Fruit fly (Drosophila melanogaster) whole organism, wandering third instar larva: ENCODE results near the gene CycT.

Experiments used
- Abd-B ChIP-seq: fragments of >200 bp; optimal IDR thresholded peaks from 2 replicates; lab custom pipeline; 2017; ENCODE audit warnings: missing biosample characterization, missing genetic modification characterization
- CG32264 ChIP-seq: fragments of 200-800 bp; sonication (Bioruptor generic); optimal IDR thresholded peaks from 2 replicates; lab custom pipeline; 2016; ENCODE audit warnings: missing biosample characterization, missing genetic modification characterization
- CG9705 ChIP-seq: fragments of 200-800 bp; sonication (Bioruptor generic); optimal IDR thresholded peaks from 2 replicates; lab custom pipeline; 2018; ENCODE audit warnings: missing biosample characterization, mild to moderate bottlenecking, missing genetic modification characterization
- CrebA ChIP-seq: fragments of 200-800 bp; sonication (Bioruptor generic); optimal IDR thresholded peaks from 2 replicates; lab custom pipeline; 2016; ENCODE audit warnings: missing biosample characterization, mild to moderate bottlenecking, missing genetic modification characterization, borderline replicate concordance
- Dfd ChIP-seq: fragments of >200 bp; optimal IDR thresholded peaks from 2 replicates; lab custom pipeline; 2017; ENCODE audit warnings: missing biosample characterization, missing genetic modification characterization
- Dif ChIP-seq: fragments of 200-275, 200-300 bp; sonication (Bioruptor generic); optimal IDR thresholded peaks from 2 replicates; lab custom pipeline; 2018; ENCODE audit warnings: missing biosample characterization, missing genetic modification characterization; ENCODE audit not compliant: partially characterized antibody
- GATAd ChIP-seq: sonication (Bioruptor generic); optimal IDR thresholded peaks from 2 replicates; lab custom pipeline; 2016; ENCODE audit warnings: missing biosample characterization, missing genetic modification characterization
- HLH106 ChIP-seq: fragments of 200-800 bp; optimal IDR thresholded peaks from 3 replicates; lab custom pipeline; 2019; ENCODE audit warnings: missing biosample characterization, mild to moderate bottlenecking, missing genetic modification characterization, moderate library complexity
- Hnf4 ChIP-seq: fragments of 200-800 bp; sonication (Bioruptor generic); optimal IDR thresholded peaks from 2 replicates; lab custom pipeline; 2016; ENCODE audit warnings: missing biosample characterization, mild to moderate bottlenecking, missing genetic modification characterization
- Jra ChIP-seq: sonication (Bioruptor generic); optimal IDR thresholded peaks from 2 replicates; lab custom pipeline; 2016; ENCODE audit warnings: missing biosample characterization, missing genetic modification characterization
- Mio ChIP-seq: sonication (Bioruptor generic); optimal IDR thresholded peaks from 2 replicates; lab custom pipeline; 2016; ENCODE audit warnings: missing biosample characterization, missing genetic modification characterization
- Myc ChIP-seq: fragments of >200 bp; optimal IDR thresholded peaks from 2 replicates; lab custom pipeline; 2017
- N ChIP-seq: fragments of >200 bp; optimal IDR thresholded peaks from 2 replicates; lab custom pipeline; 2018; ENCODE audit warnings: missing biosample characterization, missing external identifiers, missing genetic modification characterization
- Rel ChIP-seq, 2 experiments: fragments of 200-800 bp; sonication (Bioruptor generic) in 1 of 2; optimal IDR thresholded peaks; 2 replicates in 1 of 2; 3 replicates in 1 of 2; lab custom pipeline; 2016 to 2019; ENCODE audit warnings: mild to moderate bottlenecking in 2 of 2, missing biosample characterization in 2 of 2, missing genetic modification characterization in 2 of 2, moderate library complexity in 1 of 2
- Sp1 ChIP-seq: fragments of 200-800 bp; sonication (Bioruptor generic); optimal IDR thresholded peaks from 3 replicates; lab custom pipeline; 2019; ENCODE audit warnings: missing biosample characterization, mild to moderate bottlenecking, missing genetic modification characterization, moderate library complexity
- Vsx2 ChIP-seq: fragments of 200-300, 225-300 bp; sonication (Bioruptor generic); optimal IDR thresholded peaks from 2 replicates; lab custom pipeline; 2018; ENCODE audit warnings: missing biosample characterization, missing genetic modification characterization; ENCODE audit not compliant: partially characterized antibody
- brk ChIP-seq: fragments of 200-800 bp; sonication (Bioruptor generic); optimal IDR thresholded peaks from 2 replicates; lab custom pipeline; 2016; ENCODE audit warnings: missing biosample characterization, mild to moderate bottlenecking, missing genetic modification characterization
- dl ChIP-seq, 2 experiments: fragments of 175-275, 200-275 bp in 1 of 2; fragments of 200-275 bp in 1 of 2; sonication (Bioruptor generic); optimal IDR thresholded peaks; lab custom pipeline; 2018; ENCODE audit warnings: mild to moderate bottlenecking in 2 of 2, missing biosample characterization in 2 of 2, missing genetic modification characterization in 2 of 2, moderate library complexity in 2 of 2; ENCODE audit not compliant: partially characterized antibody in 2 of 2, insufficient read depth in 1 of 2
- ey ChIP-seq: fragments of 200-800 bp; sonication (Bioruptor generic); optimal IDR thresholded peaks from 2 replicates; lab custom pipeline; 2016; ENCODE audit warnings: missing biosample characterization, missing genetic modification characterization
- foxo ChIP-seq, 2 experiments: fragments of 200-800 bp; sonication (Bioruptor generic); optimal IDR thresholded peaks; 2 replicates in 1 of 2; 3 replicates in 1 of 2; lab custom pipeline; 2016 to 2017; ENCODE audit warnings: missing biosample characterization in 2 of 2, missing genetic modification characterization in 2 of 2
- fru ChIP-seq: fragments of 200-800 bp; sonication (Bioruptor generic); optimal IDR thresholded peaks from 3 replicates; lab custom pipeline; 2016; ENCODE audit warnings: missing biosample characterization, mild to moderate bottlenecking, missing genetic modification characterization
- h ChIP-seq: fragments of 200-800 bp; sonication (Bioruptor generic); optimal IDR thresholded peaks from 3 replicates; lab custom pipeline; 2016; ENCODE audit warnings: missing biosample characterization, mild to moderate bottlenecking, missing genetic modification characterization
- jim ChIP-seq: fragments of 175-275, 200-325 bp; sonication (Bioruptor generic); optimal IDR thresholded peaks from 2 replicates; lab custom pipeline; 2016; ENCODE audit warnings: missing biosample characterization, mild to moderate bottlenecking, missing genetic modification characterization
- psq ChIP-seq: fragments of 200-800 bp; sonication (Bioruptor generic); optimal IDR thresholded peaks from 3 replicates; lab custom pipeline; 2017; ENCODE audit warnings: missing biosample characterization, mild to moderate bottlenecking, missing genetic modification characterization, moderate library complexity
- rgr ChIP-seq: fragments of 200-800 bp; sonication (Bioruptor generic); optimal IDR thresholded peaks from 3 replicates; lab custom pipeline; 2016; ENCODE audit warnings: missing biosample characterization, mild to moderate bottlenecking, missing genetic modification characterization
- tai ChIP-seq: sonication (Bioruptor generic); optimal IDR thresholded peaks from 2 replicates; lab custom pipeline; 2016; ENCODE audit warnings: missing biosample characterization, missing genetic modification characterization
- usp ChIP-seq: fragments of >200 bp; optimal IDR thresholded peaks from 2 replicates; lab custom pipeline; 2017; ENCODE audit warnings: missing biosample characterization, missing genetic modification characterization
- woc ChIP-seq: sonication (Bioruptor generic); optimal IDR thresholded peaks from 2 replicates; lab custom pipeline; 2016; ENCODE audit warnings: missing biosample characterization, mild to moderate bottlenecking, missing genetic modification characterization

CycT gene

DNA sequence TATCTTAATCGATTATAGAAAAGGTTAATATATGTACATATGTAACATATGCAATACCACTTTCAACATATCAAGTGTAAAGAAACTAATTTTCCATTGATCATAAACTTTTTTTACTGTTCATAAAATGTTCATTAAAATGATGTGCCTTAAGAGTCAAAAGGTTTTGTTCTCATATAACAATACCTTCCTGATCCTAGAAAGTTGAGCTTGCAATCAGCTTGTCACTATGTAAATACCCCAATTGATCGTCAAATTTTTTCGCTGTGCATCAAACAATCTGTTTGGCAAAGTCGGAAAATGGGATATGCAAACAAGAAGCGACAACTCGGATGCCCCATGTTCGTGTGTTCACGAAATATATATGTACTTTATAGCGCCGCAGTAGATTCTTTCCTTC lies 32.5 kb upstream of the CycT start:
- TF ChIP-seq rgr (peak; percentile 32), Sp1 (peak; percentile 64), CG9705 (GFP tag; lab: Kevin White, UChicago) (peak; percentile 30), Jra (GFP tag; lab: Kevin White, UChicago) (no peak), HLH106 (tag; lab: Kevin White, UChicago) (peak; percentile 49)

- TF ChIP-seq Rel (GFP tag; optimal IDR thresholded peaks at IDR 0.05; lab: Kevin White, UChicago) (no peak), Rel (tag; optimal IDR thresholded peaks at IDR 0.05; lab: Kevin White, UChicago) (no peak), Vsx2 (GFP tag; lab: Kevin White, UChicago) (no peak), Mio (GFP tag; lab: Kevin White, UChicago) (no peak), Hnf4 (no peak), dl (GFP tag; optimal IDR thresholded peaks at IDR 0.05; lab: Kevin White, UChicago; ENCODE audit: insufficient read depth in 1 of 2, partially characterized antibody in 2 of 2) (no peak)
Measured at dm6 chr3L:17588686-17589085, 31.1 kb upstream of the CycT start.

- TF ChIP-seq Mio (GFP tag; lab: Kevin White, UChicago): no peak
Measured at dm6 chr3L:17587897-17588296, 30.3 kb upstream of the CycT start.

DNA sequence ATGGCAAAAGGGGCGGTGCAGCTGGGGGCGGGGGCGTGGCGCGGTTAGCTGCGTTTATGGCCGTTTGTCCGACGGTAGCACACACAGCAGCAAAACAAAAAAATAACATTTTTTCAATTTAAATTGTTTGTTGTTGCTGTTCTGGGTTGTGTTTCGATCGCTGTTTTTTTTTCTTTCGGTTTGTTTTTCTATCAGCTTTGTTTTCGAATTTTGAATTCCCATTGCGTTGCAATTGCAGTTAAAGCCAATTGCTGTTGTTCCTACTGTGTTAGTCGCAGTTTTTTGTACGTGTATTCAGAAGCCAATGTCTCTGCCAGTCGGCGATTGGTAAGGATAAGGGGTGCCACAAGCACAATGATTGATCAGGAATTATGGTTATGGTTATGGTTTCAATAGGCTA lies 29.7 kb upstream of the CycT start:
- TF ChIP-seq Vsx2 (GFP tag; lab: Kevin White, UChicago) (no peak), woc (GFP tag; lab: Kevin White, UChicago) (no peak), Dif (GFP tag; lab: Kevin White, UChicago) (no peak), Mio (GFP tag; lab: Kevin White, UChicago) (no peak), CG32264 (GFP tag; lab: Kevin White, UChicago) (no peak), dl (GFP tag; optimal IDR thresholded peaks at IDR 0.05; lab: Kevin White, UChicago; ENCODE audit: insufficient read depth in 1 of 2, partially characterized antibody in 2 of 2) (no peak), GATAd (GFP tag; lab: Kevin White, UChicago) (no peak), HLH106 (tag; lab: Kevin White, UChicago) (no peak), Rel (GFP tag; optimal IDR thresholded peaks at IDR 0.05; lab: Kevin White, UChicago) (no peak), Rel (tag; optimal IDR thresholded peaks at IDR 0.05; lab: Kevin White, UChicago) (no peak)

- no peak for TF ChIP-seq woc (GFP tag; lab: Kevin White, UChicago)
- TF ChIP-seq CG9705 (GFP tag; lab: Kevin White, UChicago): no peak
- no peak for TF ChIP-seq Abd-B (GFP tag; lab: Kevin White, UChicago)
- TF ChIP-seq brk (GFP tag; lab: Kevin White, UChicago): no peak
- no peak for TF ChIP-seq fru (GFP tag; lab: Kevin White, UChicago)
- TF ChIP-seq, all 38 proteins: peak for 0
Measured at dm6 chr3L:17586370-17587048, 28.9 kb upstream of the CycT start.

DNA sequence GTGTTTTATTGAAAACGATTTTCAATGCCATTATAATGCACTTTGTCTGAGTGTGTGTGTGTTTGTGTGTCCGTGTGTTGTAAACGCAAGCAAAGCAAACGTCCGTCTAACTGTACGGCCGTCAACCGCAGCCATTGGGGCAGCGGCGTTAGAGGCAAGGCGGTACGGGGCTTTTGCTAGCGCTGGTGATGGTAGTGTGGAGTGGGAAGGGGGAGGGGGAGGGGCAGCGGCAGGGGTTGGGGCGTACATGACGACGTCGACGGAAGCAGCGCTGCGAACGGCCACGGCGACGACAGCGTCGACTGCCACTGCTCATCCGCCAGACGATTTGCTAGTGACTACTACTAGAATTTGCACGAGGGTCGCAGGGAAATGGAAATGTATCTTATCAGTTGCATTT lies 27.1 kb upstream of the CycT start:
- no peak for TF ChIP-seq N (GFP tag; lab: Kevin White, UChicago)
- TF ChIP-seq Rel (GFP tag; optimal IDR thresholded peaks at IDR 0.05; lab: Kevin White, UChicago): no peak
- TF ChIP-seq Rel (tag; optimal IDR thresholded peaks at IDR 0.05; lab: Kevin White, UChicago): peak; percentile 80
- TF ChIP-seq Dfd (GFP tag; lab: Kevin White, UChicago): peak; percentile 4

DNA sequence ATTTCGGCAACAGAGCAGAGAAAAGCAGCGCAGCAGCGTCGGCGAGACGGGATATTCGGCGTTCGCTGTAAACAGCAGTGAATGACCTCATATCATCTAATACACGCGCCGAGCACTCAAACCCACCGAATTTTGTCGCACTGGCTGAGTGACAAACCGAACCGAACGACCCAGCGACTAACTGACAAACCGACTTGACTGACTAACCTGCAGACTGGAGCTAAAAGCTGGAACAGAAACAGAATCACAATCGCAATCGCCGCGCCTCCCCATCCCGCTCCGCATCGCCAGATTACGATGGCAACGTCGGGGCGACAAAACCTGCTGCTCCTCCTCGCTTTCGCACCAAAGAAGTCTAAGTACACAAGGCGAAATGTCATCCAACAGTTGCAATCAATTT lies 22.0 kb upstream of the CycT start:
- peak; percentile 62 for TF ChIP-seq h
- no peak for TF ChIP-seq foxo (GFP tag; optimal IDR thresholded peaks at IDR 0.05; lab: Kevin White, UChicago)
- peak; percentile 73 for TF ChIP-seq Vsx2 (GFP tag; lab: Kevin White, UChicago)
- no peak for TF ChIP-seq CrebA (GFP tag; lab: Kevin White, UChicago)
- TF ChIP-seq Myc (lab: Kevin White, UChicago): no peak
- peak; percentile 38 for TF ChIP-seq HLH106 (tag; lab: Kevin White, UChicago)
- no peak for TF ChIP-seq brk (GFP tag; lab: Kevin White, UChicago)
- peak; percentile 26 for TF ChIP-seq ey
- no peak for TF ChIP-seq Rel (GFP tag; optimal IDR thresholded peaks at IDR 0.05; lab: Kevin White, UChicago)
- TF ChIP-seq Rel (tag; optimal IDR thresholded peaks at IDR 0.05; lab: Kevin White, UChicago): peak; percentile 73
- TF ChIP-seq Sp1: peak; percentile 11
- TF ChIP-seq Dif (GFP tag; lab: Kevin White, UChicago): peak; percentile 42
- no peak for TF ChIP-seq jim
- TF ChIP-seq GATAd (GFP tag; lab: Kevin White, UChicago): no peak
- TF ChIP-seq Dfd (GFP tag; lab: Kevin White, UChicago): no peak
- no peak for TF ChIP-seq rgr
- peak; percentile 17 for TF ChIP-seq psq (GFP tag; lab: Kevin White, UChicago)
- peak; percentile 11 for TF ChIP-seq CG9705 (GFP tag; lab: Kevin White, UChicago)
- peak; percentile 36 for TF ChIP-seq tai (GFP tag; lab: Kevin White, UChicago)
- no peak for TF ChIP-seq usp (GFP tag; lab: Kevin White, UChicago)
